Fruit fly (Drosophila melanogaster) whole organism, pupa: Measurements from ENCODE around the gene Qsox2.

Experiments
- CG12605 ChIP-seq: fragments of 200-800 bp; sonication (Bioruptor generic); IDR thresholded peaks from 2 replicates; pipeline ENCODE4 v1.3.6; 2022; ENCODE audit warnings: missing biosample characterization, missing genetic modification characterization
- CG17806 ChIP-seq: fragments of 200-800 bp; sonication (Bioruptor generic); optimal IDR thresholded peaks from 2 replicates; lab custom pipeline; 2018; ENCODE audit warnings: missing biosample characterization, mild to moderate bottlenecking, missing genetic modification characterization, moderate library complexity
- EcR ChIP-seq: fragments of 200-800 bp; sonication (Bioruptor generic); optimal IDR thresholded peaks from 3 replicates; lab custom pipeline; 2019; ENCODE audit warnings: missing biosample characterization, missing genetic modification characterization, mild to moderate bottlenecking, moderate library complexity, missing genetic modification reagents
- Pif1A ChIP-seq: fragments of 200-800 bp; sonication (Bioruptor generic); optimal IDR thresholded peaks from 3 replicates; lab custom pipeline; 2016; ENCODE audit warnings: missing biosample characterization, missing genetic modification characterization
- Pif1B ChIP-seq: fragments of 200-800 bp; sonication (Bioruptor generic); optimal IDR thresholded peaks from 3 replicates; lab custom pipeline; 2016; ENCODE audit warnings: missing biosample characterization, missing genetic modification characterization
- rn ChIP-seq: fragments of 200-800 bp; sonication (Bioruptor generic); IDR thresholded peaks from 2 replicates; pipeline ENCODE4 v1.3.6; 2022; ENCODE audit warnings: missing biosample characterization, missing genetic modification characterization

DNA sequence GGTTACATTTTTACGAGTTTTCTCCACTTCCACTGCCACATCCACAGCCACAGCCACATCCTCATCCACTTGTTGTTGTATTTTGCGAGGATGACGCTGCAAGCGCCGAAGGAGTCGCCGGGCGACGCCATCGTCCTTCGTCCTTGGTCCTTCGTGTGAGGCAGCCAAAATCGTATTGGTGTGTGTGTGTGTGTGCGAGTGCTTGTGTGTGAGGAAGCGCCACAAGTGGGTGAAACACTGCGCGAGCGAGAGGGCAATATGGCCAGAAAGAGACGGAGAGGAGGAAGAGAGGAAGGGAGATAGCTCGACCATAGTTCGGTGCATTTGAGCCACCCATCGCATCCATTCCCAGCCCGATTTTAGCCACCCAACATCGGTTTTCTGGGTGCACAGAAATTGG lies 50.8 kb downstream of the Qsox2 start:
- no peak for TF ChIP-seq EcR (GFP tag; lab: Kevin White, UChicago)
- no peak for TF ChIP-seq Pif1A (GFP tag; lab: Kevin White, UChicago)
- peak; percentile 73 for TF ChIP-seq CG12605 (GFP tag; lab: Robert Waterston, UW)
- no peak for TF ChIP-seq Pif1B (GFP tag; lab: Kevin White, UChicago)
- no peak for TF ChIP-seq CG17806 (tag; lab: Kevin White, UChicago)
- TF ChIP-seq rn (GFP tag; lab: Robert Waterston, UW) = no peak
